Worm (Caenorhabditis elegans) whole organism, L1 larva: ENCODE results near the gene rps-18.

ENCODE experiments used
- C34B4.2 ChIP-seq: sonication (generic microtip); optimal IDR thresholded peaks from 2 replicates; lab custom pipeline; 2017; ENCODE audit warnings: mild to moderate bottlenecking, missing genetic modification characterization, missing compliant biosample characterization
- F16B12.6 ChIP-seq: fragments of 150-350 bp; optimal IDR thresholded peaks from 2 replicates; lab custom pipeline; 2014; ENCODE audit warnings: missing biosample characterization, missing genetic modification characterization
- Y116A8C.19 ChIP-seq: sonication (generic microtip); optimal IDR thresholded peaks from 2 replicates; lab custom pipeline; 2016; ENCODE audit warnings: missing compliant biosample characterization, missing genetic modification characterization, borderline replicate concordance
- aly-2 ChIP-seq: fragments of 150-350 bp; optimal IDR thresholded peaks from 2 replicates; lab custom pipeline; 2014; ENCODE audit warnings: missing biosample characterization, missing genetic modification characterization
- ama-1 ChIP-seq: fragments of 150-350 bp; optimal IDR thresholded peaks from 2 replicates; lab custom pipeline; 2014
- ceh-63 ChIP-seq: fragments of 200-800 bp; sonication (Bioruptor generic); optimal IDR thresholded peaks from 2 replicates; lab custom pipeline; 2018; ENCODE audit warnings: mild to moderate bottlenecking, missing genetic modification characterization, missing compliant biosample characterization
- ceh-8 ChIP-seq: fragments of 200-800 bp; sonication (Bioruptor generic); optimal IDR thresholded peaks from 2 replicates; lab custom pipeline; 2018; ENCODE audit warnings: mild to moderate bottlenecking, missing genetic modification characterization, moderate library complexity, missing compliant biosample characterization
- ceh-82 ChIP-seq, 3 experiments: fragments of 150-350 bp in 1 of 3; sonication (generic microtip) in 2 of 3; optimal IDR thresholded peaks; 2 replicates each; lab custom pipeline; 2014 to 2017; ENCODE audit warnings: missing biosample characterization in 3 of 3, missing genetic modification characterization in 3 of 3
- ceh-90 ChIP-seq: sonication (generic microtip); optimal IDR thresholded peaks from 2 replicates; lab custom pipeline; 2016; ENCODE audit warnings: missing genetic modification characterization, missing compliant biosample characterization
- ces-1 ChIP-seq: fragments of 150-350 bp; optimal IDR thresholded peaks from 2 replicates; lab custom pipeline; 2014; ENCODE audit warnings: missing biosample characterization, missing genetic modification reagents, missing genetic modification characterization
- dsc-1 ChIP-seq: sonication (generic microtip); optimal IDR thresholded peaks from 2 replicates; lab custom pipeline; 2016; ENCODE audit warnings: mild to moderate bottlenecking, missing genetic modification characterization, missing compliant biosample characterization
- elt-2 ChIP-seq: sonication (generic microtip); optimal IDR thresholded peaks from 2 replicates; lab custom pipeline; 2016; ENCODE audit warnings: missing genetic modification characterization, mild to moderate bottlenecking, inconsistent platforms, missing compliant biosample characterization, missing genetic modification reagents
- elt-3 ChIP-seq, 6 experiments: fragments of 150-350 bp in 1 of 6; sonication (generic microtip); optimal IDR thresholded peaks; 2 replicates each; lab custom pipeline; 2017 to 2018; ENCODE audit warnings: missing biosample characterization in 6 of 6, missing genetic modification characterization in 6 of 6, inconsistent platforms in 1 of 6
- fkh-10 ChIP-seq: sonication (generic microtip); optimal IDR thresholded peaks from 2 replicates; lab custom pipeline; 2017; ENCODE audit warnings: missing biosample characterization, missing genetic modification reagents, missing genetic modification characterization
- fkh-4 ChIP-seq: sonication (generic microtip); optimal IDR thresholded peaks from 2 replicates; lab custom pipeline; 2016; ENCODE audit warnings: missing compliant biosample characterization, missing genetic modification characterization, borderline replicate concordance
- fkh-8 ChIP-seq: sonication (generic microtip); optimal IDR thresholded peaks from 2 replicates; lab custom pipeline; 2016; ENCODE audit warnings: mild to moderate bottlenecking, missing genetic modification characterization, missing compliant biosample characterization
- fos-1 ChIP-seq: fragments of 150-350 bp; optimal IDR thresholded peaks from 2 replicates; lab custom pipeline; 2014; ENCODE audit warnings: missing biosample characterization, missing genetic modification characterization
- grh-1 ChIP-seq: fragments of 200-800 bp; sonication (Bioruptor generic); IDR thresholded peaks from 2 replicates; pipeline ENCODE4 v1.3.6; 2022; ENCODE audit warnings: missing genetic modification reagents, missing genetic modification characterization, missing compliant biosample characterization
- hlh-4 ChIP-seq: sonication (generic microtip); optimal IDR thresholded peaks from 2 replicates; lab custom pipeline; 2016; ENCODE audit warnings: mild to moderate bottlenecking, missing genetic modification characterization, missing compliant biosample characterization
- jun-1 ChIP-seq: fragments of 150-350 bp; optimal IDR thresholded peaks from 2 replicates; lab custom pipeline; 2014; ENCODE audit warnings: missing biosample characterization, missing genetic modification reagents, missing genetic modification characterization
- lin-14 ChIP-seq: fragments of 200-800 bp; sonication (Bioruptor generic); optimal IDR thresholded peaks from 2 replicates; lab custom pipeline; 2018; ENCODE audit warnings: mild to moderate bottlenecking, missing genetic modification characterization, moderate library complexity, missing compliant biosample characterization
- lin-35 ChIP-seq, 2 experiments: fragments of 150-350 bp; optimal IDR thresholded peaks; 2 replicates each; lab custom pipeline; 2014; ENCODE audit warnings: missing biosample characterization in 2 of 2, missing genetic modification characterization in 2 of 2, missing genetic modification reagents in 2 of 2
- lir-3 ChIP-seq: sonication (generic microtip); optimal IDR thresholded peaks from 2 replicates; lab custom pipeline; 2016; ENCODE audit warnings: mild to moderate bottlenecking, missing genetic modification characterization, moderate library complexity, missing compliant biosample characterization; ENCODE audit not compliant: poor library complexity
- lsy-2 ChIP-seq, 2 experiments: fragments of 150-350 bp; optimal IDR thresholded peaks; 2 replicates each; lab custom pipeline; 2014; ENCODE audit warnings: missing biosample characterization in 2 of 2, missing genetic modification characterization in 2 of 2
- mep-1 ChIP-seq: fragments of 150-350 bp; optimal IDR thresholded peaks from 2 replicates; lab custom pipeline; 2014; ENCODE audit warnings: missing biosample characterization, missing genetic modification characterization
- nhr-12 ChIP-seq: sonication (generic microtip); optimal IDR thresholded peaks from 2 replicates; lab custom pipeline; 2017; ENCODE audit warnings: missing biosample characterization, missing genetic modification characterization
- nhr-237 ChIP-seq: fragments of 150-350 bp; optimal IDR thresholded peaks from 2 replicates; lab custom pipeline; 2014; ENCODE audit warnings: missing biosample characterization, missing genetic modification characterization
- nhr-28 ChIP-seq: fragments of 150-350 bp; optimal IDR thresholded peaks from 2 replicates; lab custom pipeline; 2014; ENCODE audit warnings: missing biosample characterization, missing genetic modification characterization
- nhr-71 ChIP-seq: sonication (generic microtip); optimal IDR thresholded peaks from 2 replicates; lab custom pipeline; 2016; ENCODE audit warnings: mild to moderate bottlenecking, missing genetic modification characterization, moderate library complexity, missing compliant biosample characterization
- nhr-77 ChIP-seq: fragments of 150-350 bp; optimal IDR thresholded peaks from 2 replicates; lab custom pipeline; 2014; ENCODE audit warnings: missing biosample characterization, missing genetic modification characterization
- nhr-85 ChIP-seq: sonication (generic microtip); peaks from one replicate; lab custom pipeline; 2016; ENCODE audit warnings: missing genetic modification characterization, inconsistent platforms, missing compliant biosample characterization
- nhr-90 ChIP-seq: sonication (generic microtip); optimal IDR thresholded peaks from 2 replicates; lab custom pipeline; 2016; ENCODE audit warnings: mild to moderate bottlenecking, missing genetic modification characterization, missing compliant biosample characterization; ENCODE audit not compliant: poor library complexity
- pag-3 ChIP-seq: sonication (generic microtip); optimal IDR thresholded peaks from 2 replicates; lab custom pipeline; 2017; ENCODE audit warnings: missing genetic modification characterization, mild to moderate bottlenecking, missing compliant biosample characterization, antibody characterized with exemption, borderline replicate concordance; ENCODE audit not compliant: insufficient read depth
- pax-3 ChIP-seq: fragments of 200-800 bp; sonication (Bioruptor generic); optimal IDR thresholded peaks from 2 replicates; lab custom pipeline; 2018; ENCODE audit warnings: mild to moderate bottlenecking, missing genetic modification characterization, moderate library complexity, missing compliant biosample characterization
- pqm-1 ChIP-seq: sonication (generic microtip); optimal IDR thresholded peaks from 3 replicates; lab custom pipeline; 2017; ENCODE audit warnings: missing biosample characterization, missing genetic modification characterization
- rnt-1 ChIP-seq: sonication (generic microtip); optimal IDR thresholded peaks from 2 replicates; lab custom pipeline; 2016; ENCODE audit warnings: mild to moderate bottlenecking, missing genetic modification characterization, moderate library complexity, missing compliant biosample characterization
- skn-1 ChIP-seq: fragments of 150-350 bp; optimal IDR thresholded peaks from 2 replicates; lab custom pipeline; 2014; ENCODE audit warnings: missing biosample characterization, missing genetic modification characterization
- snu-23 ChIP-seq: sonication (generic microtip); optimal IDR thresholded peaks from 2 replicates; lab custom pipeline; 2016; ENCODE audit warnings: missing genetic modification characterization, missing compliant biosample characterization
- sup-37 ChIP-seq: fragments of 200-800 bp; sonication (Bioruptor generic); optimal IDR thresholded peaks from 2 replicates; lab custom pipeline; 2018; ENCODE audit warnings: mild to moderate bottlenecking, missing genetic modification characterization, missing compliant biosample characterization
- swsn-7 ChIP-seq: sonication (generic microtip); optimal IDR thresholded peaks from 2 replicates; lab custom pipeline; 2016; ENCODE audit warnings: missing genetic modification characterization, missing compliant biosample characterization
- tbx-2 ChIP-seq: sonication (generic microtip); optimal IDR thresholded peaks from 2 replicates; lab custom pipeline; 2016; ENCODE audit warnings: missing genetic modification characterization, missing compliant biosample characterization
- unc-130 ChIP-seq: fragments of 150-350 bp; optimal IDR thresholded peaks from 2 replicates; lab custom pipeline; 2017; ENCODE audit warnings: missing biosample characterization, missing genetic modification characterization, inconsistent platforms
- unc-30 ChIP-seq: sonication (generic microtip); optimal IDR thresholded peaks from 2 replicates; lab custom pipeline; 2017; ENCODE audit warnings: missing biosample characterization, missing genetic modification characterization
- unc-86 ChIP-seq: sonication (generic microtip); optimal IDR thresholded peaks from 2 replicates; lab custom pipeline; 2016; ENCODE audit warnings: missing genetic modification characterization, missing compliant biosample characterization
- unc-98 ChIP-seq: fragments of 200-800 bp; sonication (Bioruptor generic); IDR thresholded peaks from 2 replicates; pipeline ENCODE4 v1.3.6; 2022; ENCODE audit warnings: missing genetic modification characterization, missing compliant biosample characterization
- vab-15 ChIP-seq: sonication (generic microtip); optimal IDR thresholded peaks from 2 replicates; lab custom pipeline; 2017; ENCODE audit warnings: missing genotype, mild to moderate bottlenecking, missing genetic modification characterization, missing compliant biosample characterization
- zag-1 ChIP-seq: fragments of 150-350 bp; optimal IDR thresholded peaks from 2 replicates; lab custom pipeline; 2014; ENCODE audit warnings: missing biosample characterization, missing genetic modification characterization
- zip-4 ChIP-seq: fragments of 200-800 bp; sonication (Bioruptor generic); optimal IDR thresholded peaks from 2 replicates; lab custom pipeline; 2018; ENCODE audit warnings: mild to moderate bottlenecking, missing genetic modification characterization, moderate library complexity, missing compliant biosample characterization
- ztf-11 ChIP-seq, 2 experiments: sonication (generic microtip); optimal IDR thresholded peaks; 2 replicates each; lab custom pipeline; 2016 to 2017; ENCODE audit warnings: missing genetic modification characterization in 2 of 2, missing biosample characterization in 1 of 2, missing compliant biosample characterization in 1 of 2

The rps-18 gene

DNA sequence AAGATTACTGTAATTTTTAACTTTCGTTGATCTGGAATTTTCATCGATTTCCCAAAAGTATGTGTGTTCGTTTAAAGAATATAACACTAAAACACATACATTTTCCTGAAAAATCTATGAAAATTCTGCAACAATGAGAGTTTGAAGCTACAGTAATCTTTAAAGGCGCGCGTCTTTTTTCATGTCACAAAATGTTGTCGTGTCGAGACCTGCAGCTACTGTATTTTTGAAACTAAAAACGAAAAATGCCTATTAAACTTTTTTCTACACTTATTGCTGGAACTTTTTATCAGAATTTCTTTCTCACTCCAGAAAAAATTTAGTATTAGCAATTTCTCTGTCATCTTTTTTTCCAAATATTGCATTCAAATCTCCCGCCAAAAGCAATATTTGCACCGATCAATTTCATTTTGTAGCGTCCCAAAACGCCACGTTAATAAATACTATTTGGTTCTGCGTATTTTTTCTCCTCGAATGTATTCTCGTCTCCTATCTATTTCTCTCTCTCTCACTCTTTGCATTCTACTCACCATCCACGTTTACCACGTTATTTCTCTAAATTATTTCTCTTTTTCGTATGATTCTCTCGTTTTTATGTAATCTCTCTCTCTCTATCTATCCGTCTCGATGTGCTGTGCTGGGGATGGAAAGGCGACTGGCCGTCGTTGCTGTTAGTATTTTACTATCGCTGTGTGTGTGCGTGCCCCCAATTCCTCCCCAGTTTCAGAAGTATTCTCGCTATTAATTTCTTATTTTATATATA is 38.9 kb upstream of the rps-18 start, which contains the start of gene melo-1 (continued):
- no peak for TF ChIP-seq elt-3 (tag; optimal IDR thresholded peaks at IDR 0.05; lab: Kevin White, UChicago)
- TF ChIP-seq nhr-12 (tag; lab: Kevin White, UChicago), result no peak
- no peak for TF ChIP-seq nhr-237
- TF ChIP-seq nhr-71 (tag; lab: Kevin White, UChicago), result peak; percentile 74
- TF ChIP-seq mep-1 (tag; lab: Kevin White, UChicago), result peak; percentile 81
- no peak for TF ChIP-seq F16B12.6 (tag; lab: Kevin White, UChicago)
- peak; percentile 77 for TF ChIP-seq lin-14 (GFP tag; lab: Kevin White, UChicago)
- no peak for TF ChIP-seq vab-15 (tag; lab: Kevin White, UChicago)
- peak; percentile 44 for TF ChIP-seq tbx-2 (tag; lab: Kevin White, UChicago)
- TF ChIP-seq fkh-4 (tag; lab: Kevin White, UChicago), result no peak
- TF ChIP-seq jun-1, result no peak
- peak; percentile 26 for TF ChIP-seq nhr-90 (tag; lab: Kevin White, UChicago)
- no peak for TF ChIP-seq unc-30 (tag; lab: Kevin White, UChicago)
- no peak for TF ChIP-seq nhr-77 (tag; lab: Kevin White, UChicago)
- no peak for TF ChIP-seq sup-37 (GFP tag; lab: Kevin White, UChicago)
- no peak for TF ChIP-seq fkh-10 (GFP tag; lab: Kevin White, UChicago)
- no peak for TF ChIP-seq zag-1 (tag; lab: Kevin White, UChicago)
- TF ChIP-seq C34B4.2 (tag; lab: Kevin White, UChicago), result no peak
- TF ChIP-seq swsn-7 (tag; lab: Kevin White, UChicago), result peak; percentile 76
- TF ChIP-seq pax-3, result no peak
- TF ChIP-seq zip-4, result no peak
- TF ChIP-seq ceh-8 (GFP tag; lab: Kevin White, UChicago), result no peak
- no peak for TF ChIP-seq ceh-90
- TF ChIP-seq pag-3 (tag; lab: Kevin White, UChicago), result no peak
- TF ChIP-seq ztf-11 (tag; optimal IDR thresholded peaks at IDR 0.05; lab: Kevin White, UChicago), result no peak
- TF ChIP-seq lir-3, result peak; percentile 46
- TF ChIP-seq ama-1 (lab: Kevin White, UChicago), result no peak
- TF ChIP-seq hlh-4 (tag; lab: Kevin White, UChicago), result no peak
- peak; percentile 32 for TF ChIP-seq aly-2 (tag; lab: Kevin White, UChicago)
- peak; percentile 30 for TF ChIP-seq rnt-1 (tag; lab: Kevin White, UChicago)
- TF ChIP-seq unc-86 (tag; lab: Kevin White, UChicago), result no peak
- peak in 2 of 3 experiments; percentile 46 to 59 for TF ChIP-seq ceh-82 (tag; optimal IDR thresholded peaks at IDR 0.05; lab: Kevin White, UChicago)
- no peak for TF ChIP-seq grh-1
- peak; percentile 33 for TF ChIP-seq elt-2
- TF ChIP-seq nhr-28 (tag; lab: Kevin White, UChicago), result no peak
- TF ChIP-seq fkh-8, result no peak
- no peak for TF ChIP-seq pqm-1
- TF ChIP-seq ceh-63 (GFP tag; lab: Kevin White, UChicago), result no peak
- TF ChIP-seq skn-1, result peak; percentile 38
- TF ChIP-seq, all 84 proteins: peak for 27

ce11 chrIV:14790579-14790978 is 34.9 kb upstream of the rps-18 start:
- TF ChIP-seq unc-98 (GFP tag; lab: Robert Waterston, UW), result no peak
- TF ChIP-seq fos-1, result no peak
- no peak for TF ChIP-seq dsc-1 (tag; lab: Kevin White, UChicago)
- no peak for TF ChIP-seq zag-1 (tag; lab: Kevin White, UChicago)
- no peak for TF ChIP-seq lsy-2 (tag; optimal IDR thresholded peaks at IDR 0.05; lab: Kevin White, UChicago)
- TF ChIP-seq tbx-2 (tag; lab: Kevin White, UChicago), result no peak
- TF ChIP-seq aly-2 (tag; lab: Kevin White, UChicago), result peak; percentile 5
- no peak for TF ChIP-seq Y116A8C.19
- no peak for TF ChIP-seq nhr-77 (tag; lab: Kevin White, UChicago)
- TF ChIP-seq unc-130 (tag; lab: Kevin White, UChicago), result no peak
- peak; percentile 55 for TF ChIP-seq nhr-85 (tag; lab: Kevin White, UChicago)
- no peak for TF ChIP-seq snu-23 (GFP tag; lab: Kevin White, UChicago)
- no peak for TF ChIP-seq ces-1 (GFP tag; lab: Kevin White, UChicago)
- no peak for TF ChIP-seq lin-35 (GFP tag; optimal IDR thresholded peaks at IDR 0.05; lab: Kevin White, UChicago)
